Worm (Caenorhabditis elegans): ENCODE results near the gene T16A1.10.

DNA sequence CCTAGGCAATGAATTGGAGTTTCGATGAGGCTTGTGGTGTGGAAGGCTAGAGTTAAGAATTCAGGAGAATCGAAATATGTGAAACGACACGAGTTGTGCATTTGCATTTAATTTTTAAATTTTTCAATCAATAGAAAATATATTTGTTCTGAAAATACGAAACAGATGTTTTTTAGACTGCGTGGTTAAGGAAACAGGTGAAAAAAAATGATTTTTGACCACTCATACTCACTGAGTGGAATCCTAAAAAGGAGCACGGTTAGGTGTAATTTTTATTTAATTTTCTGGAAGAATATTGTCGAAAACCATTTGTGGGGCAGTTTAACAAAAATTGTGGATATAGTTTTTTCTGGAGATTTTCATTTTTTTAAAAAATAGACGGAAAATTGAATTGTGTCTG, 24.9 kb upstream of the T16A1.10 start, which contains the start of gene srh-195:
- TF ChIP-seq ztf-29 (GFP tag; IDR thresholded peaks at IDR 0.05) (no peak), tab-1 (GFP tag; IDR thresholded peaks at IDR 0.05) (no peak), med-1 (GFP tag; optimal IDR thresholded peaks at IDR 0.05; ENCODE audit: insufficient read depth) (no peak), flt-1 (GFP tag; IDR thresholded peaks at IDR 0.05) (no peak), klf-2 (GFP tag; conservative IDR thresholded peaks at IDR 0.05) (no peak), cog-1 (tag; optimal IDR thresholded peaks at IDR 0.05) (no peak), T22C8.4 (GFP tag; IDR thresholded peaks at IDR 0.05) (no peak)

Data from whole organism, midembryonic.